Worm (Caenorhabditis elegans) whole organism, young adult: Measurements from ENCODE around the gene thoc-1.

Source experiments
- B0019.2 ChIP-seq: fragments of 200-800 bp; sonication (Bioruptor generic); conservative IDR thresholded peaks from 2 replicates; pipeline ENCODE4 v1.3.6; 2022; ENCODE audit warnings: missing genetic modification reagents, missing genetic modification characterization, missing compliant biosample characterization
- B0336.3 ChIP-seq: fragments of 200-800 bp; sonication (Bioruptor generic); IDR thresholded peaks from 2 replicates; pipeline ENCODE4 v1.3.6; 2022; ENCODE audit warnings: missing genetic modification characterization, missing compliant biosample characterization
- F23B12.7 ChIP-seq: sonication (generic microtip); optimal IDR thresholded peaks from 2 replicates; lab custom pipeline; 2017; ENCODE audit warnings: missing genetic modification characterization, mild to moderate bottlenecking, missing compliant biosample characterization, antibody characterized with exemption, moderate library complexity; ENCODE audit not compliant: insufficient read depth
- F33H1.4 ChIP-seq: fragments of 200-800 bp; sonication (Bioruptor generic); IDR thresholded peaks from 2 replicates; pipeline ENCODE4 v1.3.6; 2022; ENCODE audit warnings: missing genetic modification reagents, missing genetic modification characterization, missing compliant biosample characterization
- F39B2.1 ChIP-seq: fragments of 200-800 bp; sonication (Bioruptor generic); IDR thresholded peaks from 2 replicates; pipeline ENCODE4 v1.3.6; 2022; ENCODE audit warnings: missing genetic modification reagents, missing genetic modification characterization, missing compliant biosample characterization
- F52B5.7 ChIP-seq: sonication (generic microtip); optimal IDR thresholded peaks from 2 replicates; lab custom pipeline; 2016; ENCODE audit warnings: mild to moderate bottlenecking, missing genetic modification characterization, missing compliant biosample characterization
- ZK185.1 ChIP-seq: sonication (generic microtip); optimal IDR thresholded peaks from 2 replicates; lab custom pipeline; 2016; ENCODE audit warnings: mild to moderate bottlenecking, missing genetic modification characterization, missing compliant biosample characterization; ENCODE audit not compliant: poor library complexity, severe bottlenecking
- athp-1 ChIP-seq: sonication (generic microtip); optimal IDR thresholded peaks from 2 replicates; lab custom pipeline; 2017; ENCODE audit warnings: mild to moderate bottlenecking, missing genetic modification characterization, missing compliant biosample characterization
- attf-3 ChIP-seq: fragments of 200-800 bp; sonication (Bioruptor generic); conservative IDR thresholded peaks from 2 replicates; pipeline ENCODE4 v1.3.6; 2022; ENCODE audit warnings: missing genetic modification reagents, missing genetic modification characterization, missing compliant biosample characterization
- attf-6 ChIP-seq: fragments of 200-800 bp; sonication (Bioruptor generic); IDR thresholded peaks from 2 replicates; pipeline ENCODE4 v1.3.6; 2022; ENCODE audit warnings: missing genetic modification reagents, missing genetic modification characterization, missing compliant biosample characterization
- egl-18 ChIP-seq: fragments of 200-800 bp; sonication (Bioruptor generic); IDR thresholded peaks from 2 replicates; pipeline ENCODE4 v1.3.6; 2022; ENCODE audit warnings: missing genetic modification reagents, missing genetic modification characterization, missing compliant biosample characterization
- him-1 ChIP-seq: sonication (generic microtip); optimal IDR thresholded peaks from 2 replicates; lab custom pipeline; 2016; ENCODE audit warnings: missing genotype, missing genetic modification reagents, missing genetic modification characterization, missing compliant biosample characterization
- hmg-1.2 ChIP-seq: fragments of 200-800 bp; sonication (Bioruptor generic); IDR thresholded peaks from 2 replicates; pipeline ENCODE4 v1.3.6; 2022; ENCODE audit warnings: missing genetic modification reagents, missing genetic modification characterization, missing compliant biosample characterization
- lsl-1 ChIP-seq: fragments of 200-800 bp; sonication (Bioruptor generic); optimal IDR thresholded peaks from 2 replicates; lab custom pipeline; 2018; ENCODE audit warnings: mild to moderate bottlenecking, missing genetic modification characterization, moderate library complexity, missing compliant biosample characterization
- madf-3 ChIP-seq: fragments of 200-800 bp; sonication (Bioruptor generic); IDR thresholded peaks from 2 replicates; pipeline ENCODE4 v1.3.6; 2022; ENCODE audit warnings: missing genetic modification reagents, missing genetic modification characterization, missing compliant biosample characterization
- madf-6 ChIP-seq: fragments of 200-800 bp; sonication (Bioruptor generic); IDR thresholded peaks from 2 replicates; pipeline ENCODE4 v1.3.6; 2022; ENCODE audit warnings: missing genetic modification reagents, missing genetic modification characterization, missing compliant biosample characterization
- mcd-1 ChIP-seq: fragments of 200-800 bp; sonication (Bioruptor generic); IDR thresholded peaks from 2 replicates; pipeline ENCODE4 v1.3.6; 2022; ENCODE audit warnings: missing genetic modification reagents, missing genetic modification characterization, missing compliant biosample characterization
- mes-4 ChIP-seq: sonication (generic microtip); optimal IDR thresholded peaks from 2 replicates; lab custom pipeline; 2016; ENCODE audit warnings: missing genotype, missing genetic modification characterization, missing compliant biosample characterization
- mxl-1 ChIP-seq: sonication (generic microtip); optimal IDR thresholded peaks from 2 replicates; lab custom pipeline; 2016; ENCODE audit warnings: missing genetic modification characterization, missing compliant biosample characterization
- nfya-1 ChIP-seq: sonication (generic microtip); optimal IDR thresholded peaks from 2 replicates; lab custom pipeline; 2017; ENCODE audit warnings: antibody characterized with exemption, missing compliant biosample characterization, missing genetic modification characterization, borderline replicate concordance; ENCODE audit not compliant: insufficient read depth
- nfyb-1 ChIP-seq: fragments of 200-800 bp; sonication (Bioruptor generic); IDR thresholded peaks from 2 replicates; pipeline ENCODE4 v1.3.6; 2022; ENCODE audit warnings: missing genetic modification reagents, missing genetic modification characterization, missing compliant biosample characterization
- rpc-1 ChIP-seq, 2 experiments: fragments of 150-350 bp in 1 of 2; sonication (generic microtip) in 1 of 2; optimal IDR thresholded peaks; 2 replicates each; lab custom pipeline; 2014 to 2018; ENCODE audit warnings: missing biosample characterization in 1 of 2, missing genetic modification characterization in 1 of 2, missing genetic modification reagents in 1 of 2, missing genotype in 1 of 2
- snpc-1.1 ChIP-seq: sonication (generic microtip); optimal IDR thresholded peaks from 2 replicates; lab custom pipeline; 2017; ENCODE audit warnings: missing genetic modification characterization, mild to moderate bottlenecking, missing compliant biosample characterization, antibody characterized with exemption, moderate library complexity, missing genotype, missing genetic modification reagents; ENCODE audit not compliant: insufficient read depth
- snpc-3.4 ChIP-seq: sonication (generic microtip); optimal IDR thresholded peaks from 2 replicates; lab custom pipeline; 2017; ENCODE audit warnings: missing genetic modification characterization, mild to moderate bottlenecking, missing compliant biosample characterization, antibody characterized with exemption, moderate library complexity, missing genotype, missing genetic modification reagents
- somi-1 ChIP-seq: fragments of 200-800 bp; sonication (Bioruptor generic); optimal IDR thresholded peaks from 2 replicates; lab custom pipeline; 2018; ENCODE audit warnings: mild to moderate bottlenecking, missing genetic modification characterization, missing compliant biosample characterization
- tbp1 ChIP-seq: fragments of 200-800 bp; sonication (Bioruptor generic); optimal IDR thresholded peaks from 2 replicates; lab custom pipeline; 2018; ENCODE audit warnings: mild to moderate bottlenecking, missing genetic modification characterization, missing compliant biosample characterization
- zfh-2 ChIP-seq: fragments of 200-800 bp; sonication (Bioruptor generic); conservative IDR thresholded peaks from 2 replicates; pipeline ENCODE4 v1.3.6; 2022; ENCODE audit warnings: missing genetic modification reagents, missing genetic modification characterization, missing compliant biosample characterization
- zim-3 ChIP-seq: sonication (generic microtip); optimal IDR thresholded peaks from 2 replicates; lab custom pipeline; 2017; ENCODE audit warnings: mild to moderate bottlenecking, missing genetic modification characterization, moderate library complexity, missing compliant biosample characterization
- ztf-18 ChIP-seq: sonication (generic microtip); optimal IDR thresholded peaks from 2 replicates; lab custom pipeline; 2016; ENCODE audit warnings: missing genotype, mild to moderate bottlenecking, missing genetic modification characterization, missing compliant biosample characterization
- ztf-22 ChIP-seq: fragments of 200-800 bp; sonication (Bioruptor generic); optimal IDR thresholded peaks from 2 replicates; lab custom pipeline; 2018; ENCODE audit warnings: mild to moderate bottlenecking, missing genetic modification characterization, moderate library complexity, missing compliant biosample characterization
- ztf-28 ChIP-seq: fragments of 200-800 bp; sonication (Bioruptor generic); IDR thresholded peaks from 2 replicates; pipeline ENCODE4 v1.3.6; 2022; ENCODE audit warnings: missing genetic modification reagents, missing genetic modification characterization, missing compliant biosample characterization
- ztf-3 ChIP-seq: fragments of 200-800 bp; sonication (Bioruptor generic); optimal IDR thresholded peaks from 2 replicates; lab custom pipeline; 2018; ENCODE audit warnings: mild to moderate bottlenecking, missing genetic modification characterization, missing compliant biosample characterization
- ztf-6 ChIP-seq: fragments of 200-800 bp; sonication (Bioruptor generic); IDR thresholded peaks from 2 replicates; pipeline ENCODE4 v1.3.6; 2022; ENCODE audit warnings: missing genetic modification reagents, missing genetic modification characterization, missing compliant biosample characterization

Gene thoc-1

ce11 chrII:723488-723887 is 21.6 kb downstream of the thoc-1 start, which contains the start of gene rfip-2:
Gene rfip-2, plus strand, starts transcription at chrII:723788.
- TF ChIP-seq nfya-1 (tag; lab: Kevin White, UChicago), result no peak
- no peak for TF ChIP-seq F23B12.7 (tag; lab: Kevin White, UChicago)
- no peak for TF ChIP-seq zim-3 (tag; lab: Kevin White, UChicago)
- no peak for TF ChIP-seq F39B2.1 (GFP tag; lab: Robert Waterston, UW)
- TF ChIP-seq attf-6, result no peak
- TF ChIP-seq snpc-1.1 (tag; lab: Kevin White, UChicago), result no peak
- no peak for TF ChIP-seq ztf-28 (GFP tag; lab: Robert Waterston, UW)
- no peak for TF ChIP-seq zfh-2 (GFP tag; lab: Robert Waterston, UW)
- TF ChIP-seq mes-4, result no peak
- no peak for TF ChIP-seq madf-6 (GFP tag; lab: Robert Waterston, UW)
- no peak for TF ChIP-seq B0336.3 (GFP tag; lab: Robert Waterston, UW)
- no peak for TF ChIP-seq F33H1.4 (GFP tag; lab: Robert Waterston, UW)

ce11 chrII:724004-724403 is 22.1 kb downstream of the thoc-1 start:
- 0 out of 2 replicates have a peak, but pooled peaks have one; percentile 12 for TF ChIP-seq B0336.3 (GFP tag; lab: Robert Waterston, UW)
- no peak for TF ChIP-seq him-1 (tag; lab: Kevin White, UChicago)

ce11 chrII:729931-730330 is 28.0 kb downstream of the thoc-1 start:
- TF ChIP-seq ztf-18 (tag; lab: Kevin White, UChicago) (peak; percentile 32), athp-1 (tag; lab: Kevin White, UChicago) (no peak), hmg-1.2 (GFP tag; lab: Robert Waterston, UW) (peak; percentile 78), mcd-1 (GFP tag; lab: Robert Waterston, UW) (peak; percentile 53)

DNA sequence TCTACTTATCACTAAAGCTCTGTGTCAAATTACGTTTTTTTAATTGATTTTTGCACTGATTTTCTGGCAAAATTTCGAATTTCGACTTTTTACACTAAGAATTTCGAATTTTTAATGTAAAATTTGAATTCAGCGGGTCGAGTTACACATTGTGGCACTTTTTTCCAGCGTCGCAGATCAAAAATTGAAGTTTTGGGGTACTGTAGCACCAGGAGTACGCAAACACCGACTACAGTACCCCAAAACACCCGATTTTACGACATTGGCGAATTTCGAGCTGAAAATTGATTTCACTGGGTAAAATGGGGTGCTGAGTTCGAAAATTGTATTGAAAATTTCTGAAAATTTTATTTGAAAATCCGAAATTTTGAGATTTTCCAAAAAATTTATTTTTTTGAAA is 30.5 kb downstream of the thoc-1 start:
- TF ChIP-seq F33H1.4 (GFP tag; lab: Robert Waterston, UW) (0 out of 2 replicates have a peak, but pooled peaks have one; percentile 9), B0019.2 (GFP tag; lab: Robert Waterston, UW) (no peak), lsl-1 (GFP tag; lab: Kevin White, UChicago) (peak; percentile 55), athp-1 (tag; lab: Kevin White, UChicago) (peak; percentile 18)

ce11 chrII:740808-741207 is 38.9 kb downstream of the thoc-1 start, which contains the start of gene fbxc-48:
Gene fbxc-48, minus strand, starts transcription at chrII:740908.
- TF ChIP-seq egl-18 (GFP tag; lab: Robert Waterston, UW) (no peak), snpc-3.4 (tag; lab: Kevin White, UChicago) (no peak), ztf-3 (no peak), attf-6 (no peak), attf-3 (GFP tag; lab: Robert Waterston, UW) (no peak), rpc-1 (optimal IDR thresholded peaks at IDR 0.05; lab: Kevin White, UChicago) (no peak), rpc-1 (tag; optimal IDR thresholded peaks at IDR 0.05; lab: Kevin White, UChicago) (no peak), somi-1 (GFP tag; lab: Kevin White, UChicago) (no peak), hmg-1.2 (GFP tag; lab: Robert Waterston, UW) (no peak), ZK185.1 (tag; lab: Kevin White, UChicago) (no peak), ztf-6 (GFP tag; lab: Robert Waterston, UW) (no peak), mxl-1 (tag; lab: Kevin White, UChicago) (no peak), zim-3 (tag; lab: Kevin White, UChicago) (no peak), madf-3 (GFP tag; lab: Robert Waterston, UW) (no peak), nfyb-1 (GFP tag; lab: Robert Waterston, UW) (no peak), F52B5.7 (tag; lab: Kevin White, UChicago) (no peak), tbp1 (no peak), ztf-22 (GFP tag; lab: Kevin White, UChicago) (no peak)
